Worm (Caenorhabditis elegans) whole organism, L4 larva: ENCODE measurements around the gene Y54G2A.38.

ENCODE experiments used
- ZK546.5 ChIP-seq, 2 experiments: sonication (generic microtip); optimal IDR thresholded peaks; 2 replicates each; lab custom pipeline; 2017; ENCODE audit warnings: missing biosample characterization in 2 of 2, missing genetic modification characterization in 2 of 2
- mdl-1 ChIP-seq, 2 experiments: fragments of 150-350 bp in 1 of 2; sonication (generic microtip) in 1 of 2; optimal IDR thresholded peaks; 2 replicates each; lab custom pipeline; 2014 to 2017; ENCODE audit warnings: missing biosample characterization in 2 of 2, missing genetic modification characterization in 2 of 2
- ztf-11 ChIP-seq: fragments of 150-350 bp; optimal IDR thresholded peaks from 2 replicates; lab custom pipeline; 2014; ENCODE audit warnings: missing biosample characterization, missing genetic modification characterization

ce11 chrIV:2808154-2808553, 48.9 kb downstream of the Y54G2A.38 start:
- TF ChIP-seq mdl-1 (tag; optimal IDR thresholded peaks at IDR 0.05; lab: Kevin White, UChicago) (no peak), ztf-11 (tag; lab: Kevin White, UChicago) (no peak), ZK546.5 (tag; optimal IDR thresholded peaks at IDR 0.05; lab: Kevin White, UChicago) (no peak)
